Worm (Caenorhabditis elegans): Measurements from ENCODE around the gene snpc-3.4.

Gene snpc-3.4

ce11 chrIII:3987759-3988158 lies 32.1 kb upstream of the snpc-3.4 start, which contains the start of gene C36E8.6:
C36E8.6 (plus strand) TSS chrIII:3988059.
- TF ChIP-seq elt-2 (tag; optimal IDR thresholded peaks at IDR 0.05) (no peak), che-1 (tag; optimal IDR thresholded peaks at IDR 0.05) (no peak), madf-2 (tag; optimal IDR thresholded peaks at IDR 0.05) (no peak), pros-1 (tag; optimal IDR thresholded peaks at IDR 0.05) (no peak), lin-11 (tag; optimal IDR thresholded peaks at IDR 0.05) (no peak), tbx-2 (tag; optimal IDR thresholded peaks at IDR 0.05) (no peak), pax-1 (tag; optimal IDR thresholded peaks at IDR 0.05) (no peak), fax-1 (tag; optimal IDR thresholded peaks at IDR 0.05) (no peak), ref-2 (tag; optimal IDR thresholded peaks at IDR 0.05) (no peak), pat-9 (tag; optimal IDR thresholded peaks at IDR 0.05) (no peak), ets-4 (tag; optimal IDR thresholded peaks at IDR 0.05) (no peak), dve-1 (tag; optimal IDR thresholded peaks at IDR 0.05) (no peak), Y22D7AL.16 (tag; optimal IDR thresholded peaks at IDR 0.05) (no peak), ceh-19 (GFP tag; optimal IDR thresholded peaks at IDR 0.05) (no peak), elt-4 (tag; optimal IDR thresholded peaks at IDR 0.05) (no peak), fkh-10 (GFP tag; optimal IDR thresholded peaks at IDR 0.05) (no peak)

DNA sequence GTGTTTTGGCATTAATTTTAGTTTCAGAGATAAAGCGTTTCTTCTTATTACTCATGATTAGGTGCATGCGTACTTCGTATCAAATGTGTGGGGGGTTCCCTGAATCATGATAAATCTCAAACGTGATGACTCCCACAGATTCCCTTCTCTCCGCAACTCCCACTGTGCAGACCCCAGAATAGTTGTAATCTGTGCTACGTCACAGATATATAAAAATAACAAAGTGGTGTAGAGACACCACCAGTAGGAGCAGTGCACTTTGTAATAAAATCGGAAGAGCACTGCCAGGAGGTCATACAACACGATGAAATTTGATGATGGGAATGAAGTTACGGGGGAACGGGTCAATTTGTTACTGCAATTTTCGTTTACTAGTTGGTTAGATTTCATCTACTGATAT lies 28.5 kb upstream of the snpc-3.4 start:
- TF ChIP-seq unc-42 (tag; optimal IDR thresholded peaks at IDR 0.05) = no peak

DNA sequence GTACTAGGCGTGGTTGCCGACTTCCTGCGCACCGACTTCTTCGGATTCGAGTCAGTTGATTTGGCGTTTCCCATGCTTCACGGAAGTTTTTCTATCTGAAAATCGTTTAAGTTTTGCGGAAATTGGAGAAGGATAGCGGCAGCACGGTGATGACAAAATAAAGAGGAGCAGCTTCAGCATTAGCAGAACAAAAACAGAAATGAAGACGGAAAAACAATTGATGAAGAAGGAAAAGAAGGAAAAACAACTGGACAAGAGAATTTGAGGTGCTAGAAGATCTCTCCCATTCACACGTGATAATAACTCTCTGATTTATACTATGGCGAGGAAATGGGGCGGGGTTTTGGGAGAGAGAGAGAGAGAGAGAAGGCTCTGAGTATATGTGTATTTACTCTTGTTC lies 27.7 kb upstream of the snpc-3.4 start, which contains the start of gene glb-11:
glb-11 (minus strand) TSS at position 101 of the 400 bp plus-strand sequence.
- TF ChIP-seq pag-3 (tag; optimal IDR thresholded peaks at IDR 0.05; ENCODE audit: borderline replicate concordance) (no peak), hlh-6 (tag; optimal IDR thresholded peaks at IDR 0.05) (no peak), C08G9.2 (tag; optimal IDR thresholded peaks at IDR 0.05) (no peak), hlh-13 (GFP tag; optimal IDR thresholded peaks at IDR 0.05) (no peak), ets-4 (tag; optimal IDR thresholded peaks at IDR 0.05) (no peak), lin-11 (tag; optimal IDR thresholded peaks at IDR 0.05) (no peak), unc-55 (GFP tag; optimal IDR thresholded peaks at IDR 0.05) (no peak), ceh-2 (tag; optimal IDR thresholded peaks at IDR 0.05) (no peak), che-1 (tag; optimal IDR thresholded peaks at IDR 0.05) (no peak), pax-1 (tag; optimal IDR thresholded peaks at IDR 0.05) (no peak), ztf-16 (tag; optimal IDR thresholded peaks at IDR 0.05) (no peak), ceh-48 (tag; optimal IDR thresholded peaks at IDR 0.05) (no peak), fkh-10 (GFP tag; optimal IDR thresholded peaks at IDR 0.05) (no peak), ahr-1 (tag; optimal IDR thresholded peaks at IDR 0.05) (no peak), unc-42 (tag; optimal IDR thresholded peaks at IDR 0.05) (no peak), unc-3 (GFP tag; conservative IDR thresholded peaks at IDR 0.05) (no peak), unc-3 (tag; optimal IDR thresholded peaks at IDR 0.05) (no peak), pros-1 (tag; optimal IDR thresholded peaks at IDR 0.05) (no peak), nhr-11 (tag; optimal IDR thresholded peaks at IDR 0.05) (no peak)

ce11 chrIII:3994457-3994856 lies 25.4 kb upstream of the snpc-3.4 start:
- TF ChIP-seq unc-55 (GFP tag; optimal IDR thresholded peaks at IDR 0.05) = peak; percentile 2
- no peak for TF ChIP-seq madf-2 (tag; optimal IDR thresholded peaks at IDR 0.05)
- peak; percentile 28 for TF ChIP-seq ceh-18 (tag; optimal IDR thresholded peaks at IDR 0.05)

DNA sequence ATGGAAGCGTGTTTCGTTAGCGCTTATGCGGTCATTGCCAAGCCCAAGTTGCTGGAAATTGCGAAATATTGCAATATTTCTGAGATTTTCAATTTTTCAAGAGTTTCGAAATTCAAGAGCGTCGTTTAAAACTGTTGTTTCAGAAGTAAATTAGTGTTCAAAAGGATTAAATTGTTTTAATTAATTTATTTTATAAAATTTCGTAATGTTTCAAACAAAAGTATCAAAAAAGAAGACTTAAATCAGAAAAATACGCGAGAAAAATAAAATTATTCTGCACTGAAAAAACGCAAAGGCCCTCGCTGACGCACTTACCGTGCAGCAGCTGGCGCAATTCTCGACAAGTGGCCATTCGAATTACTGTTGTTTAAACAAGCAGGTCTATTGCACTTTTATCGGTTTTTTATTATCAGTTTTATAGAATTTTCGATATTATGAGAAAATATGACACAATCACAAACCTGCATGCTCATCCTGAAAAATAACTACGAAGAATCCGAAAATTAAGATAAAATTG lies 15.7 kb upstream of the snpc-3.4 start, which contains the start of gene tif-1A:
tif-1A (minus strand) TSS at position 51 of the 517 bp plus-strand sequence.
- TF ChIP-seq pqm-1 (tag; optimal IDR thresholded peaks at IDR 0.05) (no peak), che-1 (tag; optimal IDR thresholded peaks at IDR 0.05) (peak; percentile 44), odd-2 (tag; optimal IDR thresholded peaks at IDR 0.05) (no peak), ceh-22 (tag; optimal IDR thresholded peaks at IDR 0.05) (no peak), C38D4.7 (GFP tag; optimal IDR thresholded peaks at IDR 0.05) (peak; percentile 11), unc-86 (tag; optimal IDR thresholded peaks at IDR 0.05) (peak; percentile 50), zip-5 (tag; optimal IDR thresholded peaks at IDR 0.05) (no peak), tbx-2 (tag; optimal IDR thresholded peaks at IDR 0.05) (peak; percentile 32), pha-2 (tag; optimal IDR thresholded peaks at IDR 0.05) (peak; percentile 30), nfya-1 (tag; optimal IDR thresholded peaks at IDR 0.05) (peak; percentile 65), hlh-30 (tag; optimal IDR thresholded peaks at IDR 0.05; ENCODE audit: insufficient read depth) (no peak), Y22D7AL.16 (tag; optimal IDR thresholded peaks at IDR 0.05) (peak; percentile 25), ceh-45 (GFP tag; IDR thresholded peaks at IDR 0.05) (no peak), gmeb-2 (tag; optimal IDR thresholded peaks at IDR 0.05) (no peak), ceh-30 (tag; optimal IDR thresholded peaks at IDR 0.05) (peak; percentile 46), mec-3 (tag; optimal IDR thresholded peaks at IDR 0.05; ENCODE audit: borderline replicate concordance) (no peak), elt-2 (tag; optimal IDR thresholded peaks at IDR 0.05) (peak; percentile 88), hlh-8 (tag; optimal IDR thresholded peaks at IDR 0.05) (no peak), syd-9 (tag; optimal IDR thresholded peaks at IDR 0.05) (no peak), ceh-18 (tag; optimal IDR thresholded peaks at IDR 0.05) (peak; percentile 12), ahr-1 (tag; optimal IDR thresholded peaks at IDR 0.05) (no peak)
